Worm (Caenorhabditis elegans) whole organism, midembryonic: ENCODE results near the gene dos-1.
A peak's percentile ranks its signal among the peaks of the same experiment; 100 is the strongest.

ENCODE experiments used
- T22C8.4 ChIP-seq: fragments of 200-800 bp; sonication (Bioruptor generic); IDR thresholded peaks from 2 replicates; pipeline ENCODE4 v1.3.6; 2022; ENCODE audit warnings: missing genetic modification characterization, missing compliant biosample characterization
- flt-1 ChIP-seq: fragments of 200-800 bp; sonication (Bioruptor generic); IDR thresholded peaks from 2 replicates; pipeline ENCODE4 v1.3.6; 2022; ENCODE audit warnings: missing genetic modification characterization, missing compliant biosample characterization
- klf-2 ChIP-seq: fragments of 200-800 bp; sonication (Bioruptor generic); conservative IDR thresholded peaks from 2 replicates; pipeline ENCODE4 v1.3.6; 2022; ENCODE audit warnings: missing genetic modification reagents, missing genetic modification characterization, missing compliant biosample characterization
- med-1 ChIP-seq: sonication (generic microtip); optimal IDR thresholded peaks from 2 replicates; lab custom pipeline; 2017; ENCODE audit warnings: missing genetic modification characterization, mild to moderate bottlenecking, missing compliant biosample characterization, antibody characterized with exemption, missing genetic modification reagents; ENCODE audit not compliant: insufficient read depth
- tab-1 ChIP-seq: fragments of 200-800 bp; sonication (Bioruptor generic); IDR thresholded peaks from 2 replicates; pipeline ENCODE4 v1.3.6; 2022; ENCODE audit warnings: missing genetic modification characterization, missing compliant biosample characterization
- ztf-29 ChIP-seq: fragments of 200-800 bp; sonication (Bioruptor generic); IDR thresholded peaks from 2 replicates; pipeline ENCODE4 v1.3.6; 2022; ENCODE audit warnings: missing genetic modification reagents, missing genetic modification characterization, missing compliant biosample characterization

ce11 chrIII:9114076-9114475 is 10.3 kb downstream of the dos-1 start:
- TF ChIP-seq flt-1 (GFP tag; lab: Robert Waterston, UW) = peak; percentile 44; the same call in 1 of the 2 replicates
- no peak for TF ChIP-seq T22C8.4 (GFP tag; lab: Robert Waterston, UW)
- no peak for TF ChIP-seq tab-1 (GFP tag; lab: Robert Waterston, UW)
- no peak for TF ChIP-seq ztf-29 (GFP tag; lab: Robert Waterston, UW)
- no peak for TF ChIP-seq klf-2
- TF ChIP-seq med-1 (GFP tag; lab: Kevin White, UChicago) = no peak
